Worm (Caenorhabditis elegans) whole organism, L1 larva: ENCODE data around the gene math-3.

Experiments used
- aha-1 ChIP-seq: fragments of 150-350 bp; optimal IDR thresholded peaks from 2 replicates; lab custom pipeline; 2014; ENCODE audit warnings: missing biosample characterization, missing genetic modification characterization
- fkh-4 ChIP-seq: sonication (generic microtip); optimal IDR thresholded peaks from 2 replicates; lab custom pipeline; 2016; ENCODE audit warnings: missing compliant biosample characterization, missing genetic modification characterization, borderline replicate concordance
- lin-13 ChIP-seq: fragments of 150-350 bp; optimal IDR thresholded peaks from 2 replicates; lab custom pipeline; 2014; ENCODE audit warnings: missing biosample characterization, missing genetic modification reagents, missing genetic modification characterization
- mep-1 ChIP-seq: fragments of 150-350 bp; optimal IDR thresholded peaks from 2 replicates; lab custom pipeline; 2014; ENCODE audit warnings: missing biosample characterization, missing genetic modification characterization
- nhr-76 ChIP-seq: sonication (generic microtip); optimal IDR thresholded peaks from 2 replicates; lab custom pipeline; 2017; ENCODE audit warnings: missing biosample characterization, missing genetic modification characterization
- nhr-77 ChIP-seq: fragments of 150-350 bp; optimal IDR thresholded peaks from 2 replicates; lab custom pipeline; 2014; ENCODE audit warnings: missing biosample characterization, missing genetic modification characterization
- nhr-90 ChIP-seq: sonication (generic microtip); optimal IDR thresholded peaks from 2 replicates; lab custom pipeline; 2016; ENCODE audit warnings: mild to moderate bottlenecking, missing genetic modification characterization, missing compliant biosample characterization; ENCODE audit not compliant: poor library complexity
- skn-1 ChIP-seq: fragments of 150-350 bp; optimal IDR thresholded peaks from 2 replicates; lab custom pipeline; 2014; ENCODE audit warnings: missing biosample characterization, missing genetic modification characterization
- snpc-4 ChIP-seq: fragments of 150-350 bp; optimal IDR thresholded peaks from 2 replicates; lab custom pipeline; 2014; ENCODE audit warnings: missing biosample characterization, missing genetic modification characterization
- sox-4 ChIP-seq: sonication (generic microtip); optimal IDR thresholded peaks from 2 replicates; lab custom pipeline; 2016; ENCODE audit warnings: missing genetic modification characterization, missing compliant biosample characterization
- ztf-11 ChIP-seq, 2 experiments: sonication (generic microtip); optimal IDR thresholded peaks; 2 replicates each; lab custom pipeline; 2016 to 2017; ENCODE audit warnings: missing genetic modification characterization in 2 of 2, missing biosample characterization in 1 of 2, missing compliant biosample characterization in 1 of 2
- ztf-4 ChIP-seq: fragments of 150-350 bp; optimal IDR thresholded peaks from 2 replicates; lab custom pipeline; 2014; ENCODE audit warnings: missing biosample characterization, missing genetic modification characterization

DNA sequence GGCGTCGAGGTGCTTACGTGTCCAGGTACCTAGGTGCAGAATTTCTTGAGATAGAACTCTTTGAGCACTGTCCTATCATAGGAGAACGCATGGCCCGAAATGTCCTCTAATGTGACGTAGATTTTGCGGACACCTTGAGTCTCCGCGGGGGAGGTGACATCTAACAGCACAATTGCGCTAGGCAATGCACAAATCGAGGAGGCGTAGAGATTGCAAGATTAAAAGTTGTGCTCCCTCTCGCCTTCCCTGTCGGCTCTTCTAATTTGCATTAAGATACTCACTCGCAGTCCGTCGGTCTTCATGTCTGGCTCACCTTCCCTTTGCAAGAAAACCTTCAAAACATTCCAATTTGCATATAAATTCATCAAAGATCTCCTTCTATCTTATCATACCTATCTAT lies 12.3 kb upstream of the math-3 start, which contains the start of gene F36H5.18:
- TF ChIP-seq ztf-11 (tag; optimal IDR thresholded peaks at IDR 0.05; lab: Kevin White, UChicago) (no peak), lin-13 (GFP tag; lab: Kevin White, UChicago) (no peak), fkh-4 (tag; lab: Kevin White, UChicago) (no peak), sox-4 (tag; lab: Kevin White, UChicago) (no peak), aha-1 (tag; lab: Kevin White, UChicago) (no peak), nhr-76 (tag; lab: Kevin White, UChicago) (no peak), ztf-4 (tag; lab: Kevin White, UChicago) (no peak), nhr-90 (no peak), mep-1 (tag; lab: Kevin White, UChicago) (no peak), skn-1 (tag; lab: Kevin White, UChicago) (no peak), nhr-77 (tag; lab: Kevin White, UChicago) (no peak), snpc-4 (no peak)
